Fruit fly (Drosophila melanogaster) whole organism, embryonic: ENCODE measurements around the gene Sec15.

Experiments
- Aef1 ChIP-seq: fragments of 200-800 bp; sonication (Bioruptor generic); IDR thresholded peaks from 3 replicates; pipeline ENCODE4 v1.3.6; 2022; ENCODE audit warnings: missing biosample characterization, missing genetic modification characterization
- Atf6 ChIP-seq: fragments of 200-800 bp; sonication (Bioruptor generic); IDR thresholded peaks from 2 replicates; pipeline ENCODE4 v1.3.6; 2022; ENCODE audit warnings: missing biosample characterization, missing genetic modification characterization
- CG11504 ChIP-seq: fragments of 200-800 bp; sonication (Bioruptor generic); optimal IDR thresholded peaks from 3 replicates; lab custom pipeline; 2019; ENCODE audit warnings: missing biosample characterization, mild to moderate bottlenecking, missing genetic modification characterization, moderate library complexity
- CG14441 ChIP-seq: fragments of 200-800 bp; sonication (Bioruptor generic); IDR thresholded peaks from 2 replicates; pipeline ENCODE4 v1.3.6; 2022; ENCODE audit warnings: missing biosample characterization, missing genetic modification characterization
- CG14667 ChIP-seq: fragments of 200-800 bp; sonication (Bioruptor generic); IDR thresholded peaks from 2 replicates; pipeline ENCODE4 v1.3.6; 2022; ENCODE audit warnings: missing biosample characterization, missing genetic modification characterization
- CG15011 ChIP-seq: fragments of 200-800 bp; sonication (Bioruptor generic); optimal IDR thresholded peaks from 3 replicates; lab custom pipeline; 2018; ENCODE audit warnings: missing biosample characterization, mild to moderate bottlenecking, missing genetic modification characterization
- CG16815 ChIP-seq: fragments of 200-800 bp; sonication (Bioruptor generic); optimal IDR thresholded peaks from 3 replicates; lab custom pipeline; 2017; ENCODE audit warnings: missing biosample characterization, mild to moderate bottlenecking, missing genetic modification characterization
- CG18011 ChIP-seq: fragments of 200-800 bp; sonication (Bioruptor generic); optimal IDR thresholded peaks from 2 replicates; lab custom pipeline; 2017; ENCODE audit warnings: missing biosample characterization, missing genetic modification characterization, mild to moderate bottlenecking, moderate library complexity, missing genotype
- CG2202 ChIP-seq: fragments of 200-800 bp; sonication (Bioruptor generic); optimal IDR thresholded peaks from 2 replicates; lab custom pipeline; 2018; ENCODE audit warnings: missing biosample characterization, mild to moderate bottlenecking, missing genetic modification characterization
- CG2875 ChIP-seq: fragments of 200-800 bp; sonication (Bioruptor generic); optimal IDR thresholded peaks from 2 replicates; lab custom pipeline; 2017; ENCODE audit warnings: missing biosample characterization, mild to moderate bottlenecking, missing genetic modification characterization, missing genetic modification reagents
- CG3163 ChIP-seq: fragments of 200-800 bp; sonication (Bioruptor generic); optimal IDR thresholded peaks from 3 replicates; lab custom pipeline; 2016; ENCODE audit warnings: missing biosample characterization, missing genetic modification characterization
- CG32772 ChIP-seq: fragments of 200-800 bp; sonication (Bioruptor generic); IDR thresholded peaks from 2 replicates; pipeline ENCODE4 v1.3.6; 2022; ENCODE audit warnings: missing biosample characterization, missing genetic modification characterization
- CG33557 ChIP-seq: fragments of 200-800 bp; sonication (Bioruptor generic); optimal IDR thresholded peaks from 2 replicates; lab custom pipeline; 2019; ENCODE audit warnings: missing biosample characterization, mild to moderate bottlenecking, missing genetic modification characterization, moderate library complexity
- CG34422 ChIP-seq: fragments of 200-800 bp; sonication (Bioruptor generic); IDR thresholded peaks from 3 replicates; pipeline ENCODE4 v1.3.6; 2022; ENCODE audit warnings: missing biosample characterization, missing genetic modification characterization
- CG3995 ChIP-seq: fragments of 200-800 bp; sonication (Bioruptor generic); optimal IDR thresholded peaks from 3 replicates; lab custom pipeline; 2016; ENCODE audit warnings: missing biosample characterization, missing genetic modification characterization
- CG4424 ChIP-seq: fragments of 200-800 bp; sonication (Bioruptor generic); optimal IDR thresholded peaks from 3 replicates; lab custom pipeline; 2016; ENCODE audit warnings: missing biosample characterization, missing genetic modification characterization
- CG4854 ChIP-seq: fragments of 200-800 bp; sonication (Bioruptor generic); optimal IDR thresholded peaks from 2 replicates; lab custom pipeline; 2016; ENCODE audit warnings: missing biosample characterization, missing genetic modification characterization, inconsistent platforms
- CG6272 ChIP-seq: fragments of 200-800 bp; sonication (Bioruptor generic); IDR thresholded peaks from 2 replicates; pipeline ENCODE4 v1.3.6; 2022; ENCODE audit warnings: missing biosample characterization, missing genetic modification characterization
- CHES-1-like ChIP-seq: fragments of 200-800 bp; sonication (Bioruptor generic); optimal IDR thresholded peaks from 2 replicates; lab custom pipeline; 2016; ENCODE audit warnings: missing biosample characterization, missing genetic modification characterization
- Elba2 ChIP-seq: fragments of 200-800 bp; sonication (Bioruptor generic); optimal IDR thresholded peaks from 3 replicates; lab custom pipeline; 2016; ENCODE audit warnings: missing biosample characterization, missing genetic modification characterization
- Ets97D ChIP-seq: fragments of 200-800 bp; sonication (Bioruptor generic); optimal IDR thresholded peaks from 3 replicates; lab custom pipeline; 2016; ENCODE audit warnings: missing biosample characterization, missing genetic modification characterization
- Gsc ChIP-seq: fragments of 200-800 bp; sonication (Bioruptor generic); IDR thresholded peaks from 2 replicates; pipeline ENCODE4 v1.3.6; 2022; ENCODE audit warnings: missing biosample characterization, missing genetic modification characterization
- HLH54F ChIP-seq: fragments of 200-800 bp; sonication (Bioruptor generic); optimal IDR thresholded peaks from 3 replicates; lab custom pipeline; 2016; ENCODE audit warnings: missing biosample characterization, missing genetic modification characterization
- Kr ChIP-seq: fragments of 200-800 bp; sonication (Bioruptor generic); optimal IDR thresholded peaks from 2 replicates; lab custom pipeline; 2017; ENCODE audit warnings: missing biosample characterization, mild to moderate bottlenecking, missing genetic modification characterization
- Mes4 ChIP-seq: fragments of 200-800 bp; sonication (Bioruptor generic); optimal IDR thresholded peaks from 2 replicates; lab custom pipeline; 2016; ENCODE audit warnings: missing biosample characterization, missing genetic modification characterization
- Mrtf ChIP-seq: fragments of 200-800 bp; sonication (Bioruptor generic); IDR thresholded peaks from 3 replicates; pipeline ENCODE4 v1.3.6; 2022; ENCODE audit warnings: missing biosample characterization, missing genetic modification characterization
- Poxn ChIP-seq: fragments of 200-800 bp; sonication (Bioruptor generic); IDR thresholded peaks from 2 replicates; pipeline ENCODE4 v1.3.6; 2022; ENCODE audit warnings: missing biosample characterization, missing genetic modification characterization
- Scr ChIP-seq: fragments of 200-800 bp; sonication (Bioruptor generic); IDR thresholded peaks from 2 replicates; pipeline ENCODE4 v1.3.6; 2022; ENCODE audit warnings: missing biosample characterization, missing genetic modification characterization; ENCODE audit not compliant: partially characterized antibody
- Vsx1 ChIP-seq: fragments of 200-800 bp; sonication (Bioruptor generic); optimal IDR thresholded peaks from 2 replicates; lab custom pipeline; 2017; ENCODE audit warnings: missing biosample characterization, mild to moderate bottlenecking, missing genetic modification characterization, missing genetic modification reagents
- abd-A ChIP-seq: fragments of 200-800 bp; sonication (Bioruptor generic); optimal IDR thresholded peaks from 3 replicates; lab custom pipeline; 2019; ENCODE audit warnings: missing biosample characterization, mild to moderate bottlenecking, missing genetic modification characterization, moderate library complexity
- bab2 ChIP-seq: fragments of 200-800 bp; sonication (Bioruptor generic); optimal IDR thresholded peaks from 2 replicates; lab custom pipeline; 2016; ENCODE audit warnings: missing biosample characterization, missing genetic modification characterization
- cg ChIP-seq: fragments of 200-800 bp; sonication (Bioruptor generic); optimal IDR thresholded peaks from 3 replicates; lab custom pipeline; 2019; ENCODE audit warnings: missing biosample characterization, mild to moderate bottlenecking, missing genetic modification characterization, moderate library complexity
- chinmo ChIP-seq: fragments of 200-800 bp; sonication (Bioruptor generic); IDR thresholded peaks from 4 replicates; pipeline ENCODE4 v1.3.6; 2022; ENCODE audit warnings: missing biosample characterization, missing genetic modification characterization; ENCODE audit not compliant: partially characterized antibody
- crol ChIP-seq: fragments of 200-800 bp; sonication (Bioruptor generic); IDR thresholded peaks from 2 replicates; pipeline ENCODE4 v1.3.6; 2022; ENCODE audit warnings: missing biosample characterization, missing genetic modification characterization
- emc ChIP-seq: fragments of 200-800 bp; sonication (Bioruptor generic); optimal IDR thresholded peaks from 2 replicates; lab custom pipeline; 2016; ENCODE audit warnings: missing biosample characterization, missing genetic modification characterization
- en ChIP-seq: fragments of 200-800 bp; sonication (Bioruptor generic); optimal IDR thresholded peaks from 2 replicates; lab custom pipeline; 2016; ENCODE audit warnings: missing biosample characterization, missing genetic modification characterization
- eyg ChIP-seq: fragments of 200-800 bp; sonication (Bioruptor generic); optimal IDR thresholded peaks from 3 replicates; lab custom pipeline; 2016; ENCODE audit warnings: missing biosample characterization, missing genetic modification characterization
- ham ChIP-seq: fragments of 200-800 bp; sonication (Bioruptor generic); IDR thresholded peaks from 2 replicates; pipeline ENCODE4 v1.3.6; 2022; ENCODE audit warnings: missing biosample characterization, missing genetic modification characterization
- hb ChIP-seq: fragments of 200-800 bp; sonication (Bioruptor generic); IDR thresholded peaks from 3 replicates; pipeline ENCODE4 v1.3.6; 2022; ENCODE audit warnings: missing biosample characterization, missing genetic modification characterization; ENCODE audit not compliant: partially characterized antibody
- jigr1 ChIP-seq: fragments of 200-800 bp; sonication (Bioruptor generic); IDR thresholded peaks from 3 replicates; pipeline ENCODE4 v1.3.6; 2022; ENCODE audit warnings: missing biosample characterization, missing genetic modification characterization
- lbe ChIP-seq: fragments of 200-800 bp; sonication (Bioruptor generic); optimal IDR thresholded peaks from 2 replicates; lab custom pipeline; 2016; ENCODE audit warnings: missing biosample characterization, mild to moderate bottlenecking, missing genetic modification characterization
- nerfin-2 ChIP-seq: fragments of 200-800 bp; sonication (Bioruptor generic); IDR thresholded peaks from 2 replicates; pipeline ENCODE4 v1.3.6; 2022; ENCODE audit warnings: missing biosample characterization, missing genetic modification characterization; ENCODE audit not compliant: partially characterized antibody
- pzg ChIP-seq: fragments of 200-800 bp; sonication (Bioruptor generic); optimal IDR thresholded peaks from 3 replicates; lab custom pipeline; 2018; ENCODE audit warnings: missing biosample characterization, mild to moderate bottlenecking, missing genetic modification characterization, moderate library complexity
- slou ChIP-seq: fragments of 200-800 bp; sonication (Bioruptor generic); optimal IDR thresholded peaks from 3 replicates; lab custom pipeline; 2016; ENCODE audit warnings: missing biosample characterization, missing genetic modification characterization
- sr ChIP-seq: fragments of 200-800 bp; sonication (Bioruptor generic); IDR thresholded peaks from 3 replicates; pipeline ENCODE4 v1.3.6; 2022; ENCODE audit warnings: missing biosample characterization, missing genetic modification characterization
- ssp ChIP-seq: fragments of 200-800 bp; sonication (Bioruptor generic); IDR thresholded peaks from 2 replicates; pipeline ENCODE4 v1.3.6; 2022; ENCODE audit warnings: missing biosample characterization, missing genetic modification characterization
- tin ChIP-seq: fragments of 200-800 bp; sonication (Bioruptor generic); optimal IDR thresholded peaks from 3 replicates; lab custom pipeline; 2016; ENCODE audit warnings: missing biosample characterization, missing genetic modification characterization
- vfl ChIP-seq: fragments of 200-800 bp; sonication (Bioruptor generic); optimal IDR thresholded peaks from 2 replicates; lab custom pipeline; 2016; ENCODE audit warnings: missing biosample characterization, missing genetic modification characterization
- yki ChIP-seq: fragments of >200 bp; optimal IDR thresholded peaks from 3 replicates; lab custom pipeline; 2018
- zen ChIP-seq: fragments of 200-800 bp; sonication (Bioruptor generic); optimal IDR thresholded peaks from 3 replicates; lab custom pipeline; 2018; ENCODE audit warnings: missing biosample characterization, mild to moderate bottlenecking, missing genetic modification characterization, moderate library complexity

The Sec15 gene

DNA sequence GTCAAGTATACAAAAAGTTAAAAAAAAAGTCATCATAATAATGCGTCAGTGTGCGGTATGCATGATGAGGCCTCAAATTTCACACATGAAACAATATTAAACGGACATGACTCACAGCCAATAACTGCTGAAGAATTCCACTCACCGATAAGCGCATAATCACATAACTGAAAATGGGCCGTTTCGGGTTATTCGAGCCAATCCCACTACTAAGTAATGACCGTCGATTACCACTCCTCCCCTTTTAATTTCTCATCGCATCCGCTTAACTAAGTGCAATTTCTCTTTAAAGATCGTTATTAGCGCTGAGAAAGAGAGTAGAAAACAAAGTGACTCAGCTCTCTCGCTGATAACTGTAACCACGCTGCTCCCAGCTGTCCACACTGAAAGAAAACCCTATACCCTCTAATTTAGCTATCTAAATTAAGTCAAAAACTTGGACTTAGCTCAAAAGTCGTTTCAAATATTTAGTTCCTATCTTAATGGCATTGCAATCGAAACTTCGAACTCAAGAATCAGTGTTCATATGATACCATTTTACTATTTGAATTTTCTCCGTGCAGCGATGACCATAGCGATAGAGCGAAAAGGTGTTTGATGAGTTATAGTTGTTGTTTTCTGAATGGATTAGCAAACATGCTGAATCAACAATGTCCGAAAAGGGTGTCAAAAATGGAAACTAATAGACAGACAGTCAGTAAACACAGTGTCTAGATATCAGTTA is 5.1 kb upstream of the Sec15 start (continued):
- no peak for TF ChIP-seq abd-A
- peak; percentile 78 for TF ChIP-seq CG4854 (GFP tag; lab: Kevin White, UChicago)
- TF ChIP-seq Vsx1 (GFP tag; lab: Kevin White, UChicago), result peak; percentile 83
- peak; percentile 73 for TF ChIP-seq CG14667 (GFP tag; lab: Robert Waterston, UW)
- peak; percentile 89 for TF ChIP-seq CG2875 (GFP tag; lab: Kevin White, UChicago)
- no peak for TF ChIP-seq emc (GFP tag; lab: Kevin White, UChicago)
- TF ChIP-seq tin (GFP tag; lab: Kevin White, UChicago), result peak; percentile 81
- TF ChIP-seq cg (GFP tag; lab: Kevin White, UChicago), result no peak
- peak; percentile 94 for TF ChIP-seq CHES-1-like
- TF ChIP-seq Gsc, result 0 out of 2 replicates have a peak, but pooled peaks have one; percentile 24
- TF ChIP-seq Poxn (GFP tag; lab: Robert Waterston, UW), result no peak
- TF ChIP-seq lbe (GFP tag; lab: Kevin White, UChicago), result peak; percentile 52
- peak; percentile 74 for TF ChIP-seq slou (GFP tag; lab: Kevin White, UChicago)
- TF ChIP-seq chinmo (GFP tag; lab: Robert Waterston, UW), result no peak
- peak; percentile 82 for TF ChIP-seq CG32772
- TF ChIP-seq pzg (GFP tag; lab: Kevin White, UChicago), result no peak
- no peak for TF ChIP-seq Scr (GFP tag; lab: Robert Waterston, UW)
- peak; percentile 81 for TF ChIP-seq CG3163
- peak; percentile 56; the same call in 1 of the 2 replicates for TF ChIP-seq ham (GFP tag; lab: Robert Waterston, UW)
- peak; percentile 85 for TF ChIP-seq CG14441 (GFP tag; lab: Robert Waterston, UW)
- TF ChIP-seq Elba2 (GFP tag; lab: Kevin White, UChicago), result peak; percentile 14
- TF ChIP-seq CG33557, result peak; percentile 40
- TF ChIP-seq yki, result no peak
- TF ChIP-seq HLH54F, result peak; percentile 88
- no peak for TF ChIP-seq CG15011 (GFP tag; lab: Kevin White, UChicago)
- TF ChIP-seq ssp (GFP tag; lab: Robert Waterston, UW), result peak; percentile 62
- peak; percentile 86 for TF ChIP-seq eyg (GFP tag; lab: Kevin White, UChicago)
- TF ChIP-seq CG11504 (tag; lab: Kevin White, UChicago), result peak; percentile 92
- TF ChIP-seq Mes4 (GFP tag; lab: Kevin White, UChicago), result peak; percentile 85
- peak; percentile 45 for TF ChIP-seq CG16815 (GFP tag; lab: Kevin White, UChicago)
- TF ChIP-seq Aef1 (GFP tag; lab: Robert Waterston, UW), result peak; percentile 79
- TF ChIP-seq Kr (GFP tag; lab: Kevin White, UChicago), result peak; percentile 25
- peak; percentile 87 for TF ChIP-seq zen (tag; lab: Kevin White, UChicago)
- TF ChIP-seq Atf6 (GFP tag; lab: Robert Waterston, UW), result peak; percentile 89
- peak; percentile 76; the same call in 2 of the 3 replicates for TF ChIP-seq sr
- TF ChIP-seq CG4424, result peak; percentile 15
- TF ChIP-seq CG3995, result peak; percentile 39
- TF ChIP-seq en (GFP tag; lab: Kevin White, UChicago), result peak; percentile 79
- no peak for TF ChIP-seq nerfin-2 (GFP tag; lab: Robert Waterston, UW)
- peak; percentile 61 for TF ChIP-seq CG6272 (GFP tag; lab: Robert Waterston, UW)
- TF ChIP-seq Ets97D (GFP tag; lab: Kevin White, UChicago), result peak; percentile 68
- TF ChIP-seq CG2202 (tag; lab: Kevin White, UChicago), result peak; percentile 70
- peak; percentile 93 for TF ChIP-seq bab2 (GFP tag; lab: Kevin White, UChicago)
- peak; percentile 82 for TF ChIP-seq Mrtf (GFP tag; lab: Robert Waterston, UW)
- peak; percentile 88 for TF ChIP-seq CG34422 (GFP tag; lab: Robert Waterston, UW)
- peak; percentile 75 for TF ChIP-seq CG18011 (GFP tag; lab: Kevin White, UChicago)
- no peak for TF ChIP-seq crol (GFP tag; lab: Robert Waterston, UW)
- TF ChIP-seq jigr1 (GFP tag; lab: Robert Waterston, UW), result peak; percentile 46; the same call in 1 of the 3 replicates
- TF ChIP-seq vfl (GFP tag; lab: Kevin White, UChicago), result peak; percentile 78
- TF ChIP-seq hb, result no peak
